Fruit fly (Drosophila melanogaster) whole organism, prepupa: ENCODE measurements around the gene CG12012.

ENCODE experiments used
- CG11294 ChIP-seq: fragments of 200-800 bp; sonication (Bioruptor generic); IDR thresholded peaks from 2 replicates; pipeline ENCODE4 v1.3.6; 2022; ENCODE audit warnings: missing biosample characterization, missing genetic modification characterization
- CG31627 ChIP-seq: fragments of 200-800 bp; sonication (Bioruptor generic); optimal IDR thresholded peaks from 3 replicates; lab custom pipeline; 2016; ENCODE audit warnings: missing biosample characterization, missing genetic modification characterization
- Eip75B ChIP-seq: fragments of 200-800 bp; sonication (Bioruptor generic); optimal IDR thresholded peaks from 3 replicates; lab custom pipeline; 2016; ENCODE audit warnings: missing biosample characterization, missing genetic modification characterization
- Gug ChIP-seq: fragments of 200-800 bp; sonication (Bioruptor generic); IDR thresholded peaks from 2 replicates; pipeline ENCODE4 v1.3.6; 2022; ENCODE audit warnings: missing biosample characterization, missing genetic modification characterization
- Hr39 ChIP-seq: fragments of 200-800 bp; sonication (Bioruptor generic); optimal IDR thresholded peaks from 2 replicates; lab custom pipeline; 2016; ENCODE audit warnings: missing biosample characterization, missing genetic modification characterization
- Lpt ChIP-seq: fragments of 200-800 bp; sonication (Bioruptor generic); optimal IDR thresholded peaks from 3 replicates; lab custom pipeline; 2016; ENCODE audit warnings: missing biosample characterization, missing genetic modification characterization
- Met ChIP-seq: fragments of 200-800 bp; sonication (Bioruptor generic); optimal IDR thresholded peaks from 3 replicates; lab custom pipeline; 2016; ENCODE audit warnings: missing biosample characterization, missing genetic modification characterization
- esn ChIP-seq: fragments of 200-800 bp; sonication (Bioruptor generic); optimal IDR thresholded peaks from 2 replicates; lab custom pipeline; 2016; ENCODE audit warnings: missing biosample characterization, mild to moderate bottlenecking, missing genetic modification characterization, moderate library complexity
- fd85E ChIP-seq: fragments of 200-800 bp; sonication (Bioruptor generic); optimal IDR thresholded peaks from 3 replicates; lab custom pipeline; 2016; ENCODE audit warnings: missing biosample characterization, missing genetic modification characterization
- lz ChIP-seq: fragments of 200-800 bp; sonication (Bioruptor generic); optimal IDR thresholded peaks from 3 replicates; lab custom pipeline; 2016; ENCODE audit warnings: missing biosample characterization, missing genetic modification characterization

DNA sequence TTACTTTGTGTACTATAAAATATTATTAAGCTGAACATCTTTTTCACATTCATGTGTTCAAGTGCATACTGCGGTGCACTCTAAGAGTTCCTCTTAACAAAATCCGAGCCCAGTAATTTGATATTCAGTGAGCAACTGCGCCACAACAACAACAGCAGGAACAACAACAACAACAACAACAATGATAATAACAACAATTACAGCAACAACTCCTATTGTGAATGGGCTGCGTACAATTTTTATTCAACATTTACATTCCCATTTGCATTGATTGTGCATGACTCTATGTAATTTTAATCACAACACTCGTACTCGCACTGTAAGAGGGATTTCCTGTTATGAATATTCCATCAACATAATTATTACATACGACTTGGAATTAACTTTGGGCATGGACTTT, 11.1 kb downstream of the CG12012 start:
- TF ChIP-seq lz (no peak), Met (GFP tag; lab: Kevin White, UChicago) (no peak), Eip75B (GFP tag; lab: Kevin White, UChicago) (no peak), Lpt (GFP tag; lab: Kevin White, UChicago) (no peak), Hr39 (GFP tag; lab: Kevin White, UChicago) (no peak), esn (GFP tag; lab: Kevin White, UChicago) (no peak), fd85E (no peak), CG11294 (GFP tag; lab: Robert Waterston, UW) (no peak), Gug (GFP tag; lab: Robert Waterston, UW) (no peak), CG31627 (GFP tag; lab: Kevin White, UChicago) (no peak)
